Worm (Caenorhabditis elegans): ENCODE data around the gene Y69H2.1.

Y69H2.1 gene

ce11 chrV:18631966-18632531 is 9.7 kb upstream of the Y69H2.1 start:
- TF ChIP-seq hrde-1 (tag; optimal IDR thresholded peaks at IDR 0.05; ENCODE audit: borderline replicate concordance) (no peak), madf-6 (GFP tag; IDR thresholded peaks at IDR 0.05) (no peak), lin-26 (GFP tag; IDR thresholded peaks at IDR 0.05) (no peak), lag-1 (GFP tag; IDR thresholded peaks at IDR 0.05) (no peak), zfh-2 (GFP tag; conservative IDR thresholded peaks at IDR 0.05) (no peak), ztf-28 (GFP tag; IDR thresholded peaks at IDR 0.05) (no peak), pha-4 (tag; optimal IDR thresholded peaks at IDR 0.05) (no peak), bed-2 (GFP tag; IDR thresholded peaks at IDR 0.05) (no peak), bed-1 (GFP tag; IDR thresholded peaks at IDR 0.05) (no peak)

ce11 chrV:18628907-18629306 is 6.5 kb upstream of the Y69H2.1 start:
- TF ChIP-seq zfh-2 (GFP tag; conservative IDR thresholded peaks at IDR 0.05) (no peak), mel-28 (tag; optimal IDR thresholded peaks at IDR 0.05; ENCODE audit: borderline replicate concordance) (no peak), C17E4.6 (GFP tag; IDR thresholded peaks at IDR 0.05) (no peak), F39B2.1 (GFP tag; IDR thresholded peaks at IDR 0.05) (no peak), hrde-1 (tag; optimal IDR thresholded peaks at IDR 0.05; ENCODE audit: borderline replicate concordance) (no peak), madf-3 (GFP tag; IDR thresholded peaks at IDR 0.05) (no peak), D2030.7 (GFP tag; IDR thresholded peaks at IDR 0.05) (no peak)

ce11 chrV:18627445-18627844 is 5.1 kb upstream of the Y69H2.1 start:
- TF ChIP-seq rec-8 (tag; optimal IDR thresholded peaks at IDR 0.05): no peak
- peak; percentile 21 for TF ChIP-seq K12H6.12 (tag; optimal IDR thresholded peaks at IDR 0.05)
- no peak for TF ChIP-seq let-607 (tag; optimal IDR thresholded peaks at IDR 0.05)
- no peak for TF ChIP-seq B0019.2 (GFP tag; conservative IDR thresholded peaks at IDR 0.05)
- no peak for TF ChIP-seq F22D6.2 (tag; optimal IDR thresholded peaks at IDR 0.05)
- no peak for TF ChIP-seq attf-6 (GFP tag; IDR thresholded peaks at IDR 0.05)
- TF ChIP-seq ceh-100 (GFP tag; IDR thresholded peaks at IDR 0.05): no peak
- no peak for TF ChIP-seq ama-1 (optimal IDR thresholded peaks at IDR 0.05)
- TF ChIP-seq ama-1 (GFP tag; optimal IDR thresholded peaks at IDR 0.05): no peak

- TF ChIP-seq hsf-1 (GFP tag; IDR thresholded peaks at IDR 0.05) (no peak), ceh-27 (GFP tag; optimal IDR thresholded peaks at IDR 0.05) (no peak), gei-17 (GFP tag; optimal IDR thresholded peaks at IDR 0.05) (no peak), mel-28 (tag; optimal IDR thresholded peaks at IDR 0.05; ENCODE audit: borderline replicate concordance) (no peak), ekl-4 (GFP tag; IDR thresholded peaks at IDR 0.05) (no peak), lin-40 (tag; optimal IDR thresholded peaks at IDR 0.05) (no peak), nfyb-1 (GFP tag; IDR thresholded peaks at IDR 0.05) (no peak)
Measured at ce11 chrV:18626764-18627163, 4.4 kb upstream of the Y69H2.1 start, which contains the start of gene Y69H2.15. Gene Y69H2.15, minus strand, starts transcription at chrV:18626864.

ce11 chrV:18616287-18616686 is 6.1 kb downstream of the Y69H2.1 start, which contains the start of gene nhr-70:
Gene nhr-70, plus strand, starts transcription at chrV:18616587.
- TF ChIP-seq B0336.3 (GFP tag; IDR thresholded peaks at IDR 0.05) (no peak), let-526 (GFP tag; IDR thresholded peaks at IDR 0.05) (no peak), ceh-40 (GFP tag; IDR thresholded peaks at IDR 0.05) (no peak), lir-1 (GFP tag; conservative IDR thresholded peaks at IDR 0.05) (no peak), unc-130 (GFP tag; optimal IDR thresholded peaks at IDR 0.05) (no peak), madf-10 (tag; optimal IDR thresholded peaks at IDR 0.05) (no peak), ztf-26 (tag; optimal IDR thresholded peaks at IDR 0.05) (no peak), C17E4.6 (GFP tag; IDR thresholded peaks at IDR 0.05) (no peak), Y53G8AR.9 (GFP tag; conservative IDR thresholded peaks at IDR 0.05) (no peak), mes-4 (tag; optimal IDR thresholded peaks at IDR 0.05) (no peak), aptf-3 (GFP tag; IDR thresholded peaks at IDR 0.05) (no peak), Y56A3A.18 (GFP tag; IDR thresholded peaks at IDR 0.05) (no peak), sptf-2 (GFP tag; optimal IDR thresholded peaks at IDR 0.05) (no peak)

All from whole organism, young adult.